Worm (Caenorhabditis elegans) whole organism, L3 larva: ENCODE results near the gene pgam-5.

Experiments used
- ama-1 ChIP-seq: fragments of 150-350 bp; optimal IDR thresholded peaks from 2 replicates; lab custom pipeline; 2018
- ceh-9 ChIP-seq: sonication (generic microtip); optimal IDR thresholded peaks from 2 replicates; lab custom pipeline; 2018; ENCODE audit warnings: missing biosample characterization, missing genetic modification characterization
- elt-2 ChIP-seq: sonication (generic microtip); optimal IDR thresholded peaks from 2 replicates; lab custom pipeline; 2016; ENCODE audit warnings: missing genetic modification reagents, mild to moderate bottlenecking, missing genetic modification characterization, missing compliant biosample characterization
- jun-1 ChIP-seq: fragments of 150-350 bp; optimal IDR thresholded peaks from 2 replicates; lab custom pipeline; 2014; ENCODE audit warnings: missing biosample characterization, missing genetic modification reagents, missing genetic modification characterization
- nfya-1 ChIP-seq: sonication (generic microtip); optimal IDR thresholded peaks from 2 replicates; lab custom pipeline; 2017; ENCODE audit warnings: missing genetic modification characterization, mild to moderate bottlenecking, missing compliant biosample characterization, antibody characterized with exemption, moderate library complexity; ENCODE audit not compliant: insufficient read depth
- nhr-237 ChIP-seq: fragments of 150-350 bp; optimal IDR thresholded peaks from 2 replicates; lab custom pipeline; 2014; ENCODE audit warnings: missing biosample characterization, missing genetic modification characterization
- nhr-28 ChIP-seq: fragments of 150-350 bp; optimal IDR thresholded peaks from 2 replicates; lab custom pipeline; 2014; ENCODE audit warnings: missing biosample characterization, missing genetic modification characterization
- nhr-76 ChIP-seq: fragments of 150-350 bp; sonication (generic microtip); optimal IDR thresholded peaks from 5 replicates; lab custom pipeline; 2014; ENCODE audit warnings: missing biosample characterization, missing genetic modification characterization
- unc-39 ChIP-seq: sonication (generic microtip); optimal IDR thresholded peaks from 4 replicates; lab custom pipeline; 2017; ENCODE audit warnings: missing biosample characterization, missing genetic modification characterization
- ztf-11 ChIP-seq: fragments of 150-350 bp; optimal IDR thresholded peaks from 2 replicates; lab custom pipeline; 2014; ENCODE audit warnings: missing biosample characterization, missing genetic modification characterization

- TF ChIP-seq ztf-11: no peak
- no peak for TF ChIP-seq ama-1 (lab: Kevin White, UChicago)
- TF ChIP-seq nfya-1 (tag; lab: Kevin White, UChicago): no peak
- TF ChIP-seq nhr-76 (tag; lab: Kevin White, UChicago): no peak
- TF ChIP-seq elt-2 (tag; lab: Kevin White, UChicago): no peak
- no peak for TF ChIP-seq unc-39
- TF ChIP-seq ceh-9 (tag; lab: Kevin White, UChicago): no peak
- TF ChIP-seq jun-1 (tag; lab: Kevin White, UChicago): no peak
- no peak for TF ChIP-seq nhr-237 (tag; lab: Kevin White, UChicago)
- no peak for TF ChIP-seq nhr-28
Observed at ce11 chrII:7549035-7549434, 49.5 kb downstream of the pgam-5 start, which contains the start of gene tph-1.
